Fruit fly (Drosophila melanogaster) whole organism, embryonic: Measurements from ENCODE around the gene CG14431.

Experiments
- Antp ChIP-seq: fragments of 200-800 bp; sonication (Bioruptor generic); optimal IDR thresholded peaks from 3 replicates; lab custom pipeline; 2016; ENCODE audit warnings: missing biosample characterization, missing genetic modification characterization
- CG10274 ChIP-seq: fragments of 200-800 bp; sonication (Bioruptor generic); optimal IDR thresholded peaks from 3 replicates; lab custom pipeline; 2017; ENCODE audit warnings: missing biosample characterization, mild to moderate bottlenecking, missing genetic modification characterization
- CG10462 ChIP-seq: fragments of 200-800 bp; sonication (Bioruptor generic); optimal IDR thresholded peaks from 2 replicates; lab custom pipeline; 2016; ENCODE audit warnings: missing biosample characterization, missing genetic modification characterization
- CG10565 ChIP-seq: fragments of 200-800 bp; sonication (Bioruptor generic); optimal IDR thresholded peaks from 3 replicates; lab custom pipeline; 2016; ENCODE audit warnings: missing biosample characterization, mild to moderate bottlenecking, missing genetic modification characterization
- CG16863 ChIP-seq: fragments of 200-800 bp; sonication (Bioruptor generic); optimal IDR thresholded peaks from 3 replicates; lab custom pipeline; 2016; ENCODE audit warnings: missing biosample characterization, missing genetic modification characterization
- CG17568 ChIP-seq: fragments of 200-800 bp; sonication (Bioruptor generic); optimal IDR thresholded peaks from 2 replicates; lab custom pipeline; 2018; ENCODE audit warnings: missing biosample characterization, mild to moderate bottlenecking, missing genetic modification characterization, moderate library complexity
- CG17612 ChIP-seq: fragments of 200-800 bp; sonication (Bioruptor generic); IDR thresholded peaks from 2 replicates; pipeline ENCODE4 v1.3.6; 2022; ENCODE audit warnings: missing biosample characterization, missing genetic modification characterization
- CG1792 ChIP-seq: fragments of 200-800 bp; sonication (Bioruptor generic); optimal IDR thresholded peaks from 2 replicates; lab custom pipeline; 2016; ENCODE audit warnings: missing biosample characterization, missing genetic modification characterization
- CG1832 ChIP-seq: fragments of 200-800 bp; sonication (Bioruptor generic); optimal IDR thresholded peaks from 2 replicates; lab custom pipeline; 2017; ENCODE audit warnings: missing biosample characterization, mild to moderate bottlenecking, missing genetic modification characterization, inconsistent platforms
- CG18619 ChIP-seq: fragments of 200-800 bp; sonication (Bioruptor generic); optimal IDR thresholded peaks from 3 replicates; lab custom pipeline; 2017; ENCODE audit warnings: missing biosample characterization, mild to moderate bottlenecking, missing genetic modification characterization
- CG2116 ChIP-seq: fragments of 200-800 bp; sonication (Bioruptor generic); optimal IDR thresholded peaks from 3 replicates; lab custom pipeline; 2018; ENCODE audit warnings: missing biosample characterization, mild to moderate bottlenecking, missing genetic modification characterization
- CG31224 ChIP-seq: fragments of 200-800 bp; sonication (Bioruptor generic); IDR thresholded peaks from 2 replicates; pipeline ENCODE4 v1.3.6; 2022; ENCODE audit warnings: missing biosample characterization, missing genetic modification characterization
- CG34224 ChIP-seq: fragments of 200-800 bp; sonication (Bioruptor generic); IDR thresholded peaks from 3 replicates; pipeline ENCODE4 v1.3.6; 2022; ENCODE audit warnings: missing biosample characterization, missing genetic modification characterization; ENCODE audit not compliant: partially characterized antibody
- CG34422 ChIP-seq: fragments of 200-800 bp; sonication (Bioruptor generic); IDR thresholded peaks from 3 replicates; pipeline ENCODE4 v1.3.6; 2022; ENCODE audit warnings: missing biosample characterization, missing genetic modification characterization
- CG3726 ChIP-seq: fragments of 200-800 bp; sonication (Bioruptor generic); IDR thresholded peaks from 3 replicates; pipeline ENCODE4, ENCODE4 v1.3.6; 2022; ENCODE audit warnings: missing biosample characterization, missing genetic modification characterization
- CG4404 ChIP-seq: fragments of 200-800 bp; sonication (Bioruptor generic); IDR thresholded peaks from 2 replicates; pipeline ENCODE4 v1.3.6; 2022; ENCODE audit warnings: missing biosample characterization, missing genetic modification characterization
- CG5180 ChIP-seq: fragments of 200-800 bp; sonication (Bioruptor generic); optimal IDR thresholded peaks from 3 replicates; lab custom pipeline; 2017; ENCODE audit warnings: missing biosample characterization, missing genetic modification characterization, mild to moderate bottlenecking, moderate library complexity, missing genetic modification reagents
- CG7963 ChIP-seq: fragments of 200-800 bp; sonication (Bioruptor generic); IDR thresholded peaks from 3 replicates; pipeline ENCODE4 v1.3.6; 2022; ENCODE audit warnings: missing biosample characterization, missing genetic modification characterization; ENCODE audit not compliant: partially characterized antibody
- CG8359 ChIP-seq: fragments of 200-800 bp; sonication (Bioruptor generic); optimal IDR thresholded peaks from 2 replicates; lab custom pipeline; 2017; ENCODE audit warnings: missing biosample characterization, mild to moderate bottlenecking, missing genetic modification characterization, borderline replicate concordance
- CG8924 ChIP-seq: fragments of 200-800 bp; optimal IDR thresholded peaks from 3 replicates; lab custom pipeline; 2019; ENCODE audit warnings: missing biosample characterization, mild to moderate bottlenecking, missing genetic modification characterization, moderate library complexity
- CG9609 ChIP-seq: fragments of 200-800 bp; sonication (Bioruptor generic); optimal IDR thresholded peaks from 3 replicates; lab custom pipeline; 2016; ENCODE audit warnings: missing biosample characterization, missing genetic modification characterization
- Dll ChIP-seq: fragments of 200-800 bp; sonication (Bioruptor generic); IDR thresholded peaks from 4 replicates; pipeline ENCODE4 v1.3.6; 2022; ENCODE audit warnings: missing biosample characterization, missing genetic modification characterization; ENCODE audit not compliant: partially characterized antibody
- Doc3 ChIP-seq: fragments of 200-800 bp; sonication (Bioruptor generic); IDR thresholded peaks from 3 replicates; pipeline ENCODE4 v1.3.6; 2022; ENCODE audit warnings: missing biosample characterization, missing genetic modification characterization; ENCODE audit not compliant: partially characterized antibody
- Drgx ChIP-seq: fragments of 200-800 bp; sonication (Bioruptor generic); IDR thresholded peaks from 2 replicates; pipeline ENCODE4 v1.3.6; 2022; ENCODE audit warnings: missing biosample characterization, missing genetic modification characterization
- E2f2 ChIP-seq: fragments of 200-800 bp; sonication (Bioruptor generic); IDR thresholded peaks from 2 replicates; pipeline ENCODE4 v1.3.6; 2022; ENCODE audit warnings: missing biosample characterization, missing genetic modification characterization
- HLH4C ChIP-seq: fragments of 200-800 bp; sonication (Bioruptor generic); IDR thresholded peaks from 3 replicates; pipeline ENCODE4 v1.3.6; 2022; ENCODE audit warnings: missing biosample characterization, missing genetic modification characterization; ENCODE audit not compliant: partially characterized antibody
- Hand ChIP-seq: fragments of 200-800 bp; sonication (Bioruptor generic); optimal IDR thresholded peaks from 2 replicates; lab custom pipeline; 2017; ENCODE audit warnings: mild to moderate bottlenecking, missing biosample characterization, missing genetic modification reagents, missing genetic modification characterization
- Hmx ChIP-seq: fragments of 200-800 bp; sonication (Bioruptor generic); optimal IDR thresholded peaks from 2 replicates; lab custom pipeline; 2016; ENCODE audit warnings: missing biosample characterization, missing genetic modification characterization
- Max ChIP-seq: fragments of 200-800 bp; sonication (Bioruptor generic); optimal IDR thresholded peaks from 2 replicates; lab custom pipeline; 2016; ENCODE audit warnings: missing biosample characterization, mild to moderate bottlenecking, missing genetic modification characterization
- Meics ChIP-seq: fragments of 200-800 bp; sonication (Bioruptor generic); optimal IDR thresholded peaks from 2 replicates; lab custom pipeline; 2017; ENCODE audit warnings: missing biosample characterization, mild to moderate bottlenecking, missing genetic modification characterization
- NK7.1 ChIP-seq: fragments of 200-800 bp; sonication (Bioruptor generic); optimal IDR thresholded peaks from 3 replicates; lab custom pipeline; 2016; ENCODE audit warnings: missing biosample characterization, missing genetic modification characterization
- Poxn ChIP-seq: fragments of 200-800 bp; sonication (Bioruptor generic); IDR thresholded peaks from 2 replicates; pipeline ENCODE4 v1.3.6; 2022; ENCODE audit warnings: missing biosample characterization, missing genetic modification characterization
- Ptx1 ChIP-seq: fragments of 200-800 bp; sonication (Bioruptor generic); IDR thresholded peaks from 2 replicates; pipeline ENCODE4 v1.3.6; 2022; ENCODE audit warnings: missing biosample characterization, missing genetic modification characterization
- Ravus ChIP-seq: fragments of 200-800 bp; sonication (Bioruptor generic); IDR thresholded peaks from 2 replicates; pipeline ENCODE4 v1.3.6; 2022; ENCODE audit warnings: missing biosample characterization, missing genetic modification characterization
- Scr ChIP-seq: fragments of 200-800 bp; sonication (Bioruptor generic); IDR thresholded peaks from 2 replicates; pipeline ENCODE4 v1.3.6; 2022; ENCODE audit warnings: missing biosample characterization, missing genetic modification characterization; ENCODE audit not compliant: partially characterized antibody
- Sin3A ChIP-seq: fragments of >200 bp; optimal IDR thresholded peaks from 2 replicates; lab custom pipeline; 2018
- Xrp1 ChIP-seq: fragments of 200-800 bp; sonication (Bioruptor generic); IDR thresholded peaks from 2 replicates; pipeline ENCODE4 v1.3.6; 2022; ENCODE audit warnings: missing biosample characterization, missing genetic modification characterization
- cad ChIP-seq: fragments of >200 bp; optimal IDR thresholded peaks from 2 replicates; lab custom pipeline; 2017; ENCODE audit warnings: missing biosample characterization, missing genetic modification characterization
- cato ChIP-seq: fragments of 200-800 bp; sonication (Bioruptor generic); optimal IDR thresholded peaks from 2 replicates; lab custom pipeline; 2016; ENCODE audit warnings: missing biosample characterization, missing genetic modification characterization, borderline replicate concordance
- dpn ChIP-seq, 2 experiments: fragments of 200-800 bp; sonication (Bioruptor generic); optimal IDR thresholded peaks; 3 replicates each; lab custom pipeline; 2016; ENCODE audit warnings: missing biosample characterization in 2 of 2, missing genetic modification characterization in 2 of 2
- ems ChIP-seq: fragments of 200-800 bp; sonication (Bioruptor generic); optimal IDR thresholded peaks from 3 replicates; lab custom pipeline; 2016; ENCODE audit warnings: missing biosample characterization, missing genetic modification characterization
- fd3F ChIP-seq: fragments of 200-800 bp; sonication (Bioruptor generic); optimal IDR thresholded peaks from 2 replicates; lab custom pipeline; 2018; ENCODE audit warnings: missing biosample characterization, mild to moderate bottlenecking, missing genetic modification characterization, moderate library complexity
- gfzf ChIP-seq: fragments of 200-800 bp; sonication (Bioruptor generic); optimal IDR thresholded peaks from 2 replicates; lab custom pipeline; 2016; ENCODE audit warnings: missing biosample characterization, mild to moderate bottlenecking, missing genetic modification characterization, moderate library complexity
- gro ChIP-seq: fragments of 200-800 bp; sonication (Bioruptor generic); optimal IDR thresholded peaks from 2 replicates; lab custom pipeline; 2016; ENCODE audit warnings: missing biosample characterization, missing genetic modification characterization
- h ChIP-seq: fragments of >200 bp; optimal IDR thresholded peaks from 2 replicates; lab custom pipeline; 2017
- her ChIP-seq: fragments of 200-800 bp; sonication (Bioruptor generic); optimal IDR thresholded peaks from 2 replicates; lab custom pipeline; 2016; ENCODE audit warnings: missing biosample characterization, missing genetic modification characterization
- org-1 ChIP-seq: fragments of 200-800 bp; sonication (Bioruptor generic); optimal IDR thresholded peaks from 2 replicates; lab custom pipeline; 2017; ENCODE audit warnings: missing biosample characterization, missing genetic modification characterization
- sens-2 ChIP-seq: fragments of 200-800 bp; sonication (Bioruptor generic); IDR thresholded peaks from 2 replicates; pipeline ENCODE4 v1.3.6; 2022; ENCODE audit warnings: missing biosample characterization, missing genetic modification characterization
- stc ChIP-seq: fragments of 200-800 bp; sonication (Bioruptor generic); IDR thresholded peaks from 2 replicates; pipeline ENCODE4 v1.3.6; 2022; ENCODE audit warnings: missing biosample characterization, missing genetic modification characterization
- trem ChIP-seq: fragments of 200-800 bp; optimal IDR thresholded peaks from 3 replicates; lab custom pipeline; 2019; ENCODE audit warnings: missing biosample characterization, mild to moderate bottlenecking, missing genetic modification characterization, moderate library complexity

CG14431 gene

DNA sequence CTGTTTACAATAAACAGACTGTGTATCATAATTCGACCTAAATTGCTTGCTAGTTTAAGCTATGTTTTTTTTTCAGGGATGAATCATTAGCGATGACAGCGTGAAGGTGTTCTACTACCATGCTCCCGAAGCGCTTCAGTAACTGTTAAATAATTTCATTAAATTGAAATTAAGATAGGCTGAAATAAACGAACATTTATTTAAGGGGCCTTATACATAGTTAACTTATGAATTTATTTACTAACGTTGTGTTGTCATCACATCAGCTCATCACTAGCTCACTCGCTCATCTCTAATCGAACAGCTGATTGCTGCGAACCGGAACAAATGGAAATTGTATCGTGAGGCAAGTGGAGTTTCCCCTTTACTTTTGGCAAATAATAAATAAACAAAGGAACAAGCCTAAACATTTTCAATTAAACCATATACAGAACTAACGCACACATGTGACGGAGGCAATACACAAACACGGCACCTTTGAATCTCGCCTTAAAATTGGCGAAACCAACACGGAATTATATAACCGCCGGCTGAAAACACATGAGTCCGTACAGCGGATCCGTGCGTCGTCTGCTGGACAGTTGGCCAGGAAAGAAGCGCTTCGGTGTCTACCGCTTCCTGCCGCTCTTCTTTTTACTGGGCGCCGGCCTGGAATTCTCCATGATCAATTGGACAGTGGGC is 103.1 kb downstream of the CG14431 start, which contains the start of the genes cm, sloth1 and sloth2 (continued):
- TF ChIP-seq E2f2 (GFP tag; lab: Robert Waterston, UW): peak; percentile 60
- TF ChIP-seq Xrp1 (GFP tag; lab: Robert Waterston, UW): peak; percentile 91
- peak; percentile 84 for TF ChIP-seq Antp (GFP tag; lab: Kevin White, UChicago)
- peak; percentile 70 for TF ChIP-seq Meics (GFP tag; lab: Kevin White, UChicago)
- TF ChIP-seq Hmx (GFP tag; lab: Kevin White, UChicago): peak; percentile 60
- peak; percentile 63; the same call in 1 of the 2 replicates for TF ChIP-seq CG17612 (GFP tag; lab: Robert Waterston, UW)
- TF ChIP-seq CG18619 (GFP tag; lab: Kevin White, UChicago): peak; percentile 73
- no peak for TF ChIP-seq Ravus (GFP tag; lab: Robert Waterston, UW)
- no peak for TF ChIP-seq CG8359 (GFP tag; lab: Kevin White, UChicago)
- TF ChIP-seq CG31224 (GFP tag; lab: Robert Waterston, UW): peak; percentile 72
- TF ChIP-seq CG10462 (GFP tag; lab: Kevin White, UChicago): peak; percentile 76
- peak; percentile 74 for TF ChIP-seq cato (GFP tag; lab: Kevin White, UChicago)
- peak; percentile 81 for TF ChIP-seq stc (GFP tag; lab: Robert Waterston, UW)
- peak; percentile 86 for TF ChIP-seq CG16863 (GFP tag; lab: Kevin White, UChicago)
- peak; percentile 62 for TF ChIP-seq CG7963 (GFP tag; lab: Robert Waterston, UW)
- peak; percentile 76 for TF ChIP-seq Max (GFP tag; lab: Kevin White, UChicago)
- peak; percentile 91 for TF ChIP-seq CG9609 (GFP tag; lab: Kevin White, UChicago)
- TF ChIP-seq Scr: peak; percentile 93
- TF ChIP-seq CG34224 (GFP tag; lab: Robert Waterston, UW): peak; percentile 89
- peak; percentile 63 for TF ChIP-seq her
- peak; percentile 80 for TF ChIP-seq ems (GFP tag; lab: Kevin White, UChicago)
- TF ChIP-seq Dll (GFP tag; lab: Robert Waterston, UW): peak; percentile 95
- TF ChIP-seq gfzf (GFP tag; lab: Kevin White, UChicago): peak; percentile 34
- TF ChIP-seq CG1792 (GFP tag; lab: Kevin White, UChicago): peak; percentile 60
- peak; percentile 69 for TF ChIP-seq NK7.1 (GFP tag; lab: Kevin White, UChicago)
- no peak for TF ChIP-seq h (lab: Kevin White, UChicago)
- TF ChIP-seq org-1 (GFP tag; lab: Kevin White, UChicago): peak; percentile 64
- TF ChIP-seq Ptx1 (GFP tag; lab: Robert Waterston, UW): peak; percentile 90
- TF ChIP-seq CG1832 (GFP tag; lab: Kevin White, UChicago): no peak
- TF ChIP-seq Sin3A: peak; percentile 62
- peak; percentile 65; the same call in 2 of the 3 replicates for TF ChIP-seq CG3726
- TF ChIP-seq gro (GFP tag; lab: Kevin White, UChicago): peak; percentile 91
- TF ChIP-seq CG2116: peak; percentile 92
- TF ChIP-seq trem (tag; lab: Kevin White, UChicago): peak; percentile 86
- no peak for TF ChIP-seq CG10565
- TF ChIP-seq Drgx (GFP tag; lab: Robert Waterston, UW): peak; percentile 79
- peak; percentile 80 for TF ChIP-seq fd3F
- peak; percentile 47 for TF ChIP-seq CG5180
- peak; percentile 91 for TF ChIP-seq Doc3 (GFP tag; lab: Robert Waterston, UW)
- TF ChIP-seq Poxn (GFP tag; lab: Robert Waterston, UW): no peak; the same call in 1 of the 2 replicates
- peak; percentile 86 to 89 for TF ChIP-seq dpn (GFP tag; optimal IDR thresholded peaks at IDR 0.05; lab: Kevin White, UChicago)
- TF ChIP-seq CG10274 (GFP tag; lab: Kevin White, UChicago): peak; percentile 30
- TF ChIP-seq CG4404 (GFP tag; lab: Robert Waterston, UW): peak; percentile 81
- peak; percentile 45 for TF ChIP-seq Hand (GFP tag; lab: Kevin White, UChicago)
- peak; percentile 67 for TF ChIP-seq sens-2
- TF ChIP-seq CG17568 (GFP tag; lab: Kevin White, UChicago): peak; percentile 76
- TF ChIP-seq cad (GFP tag; lab: Kevin White, UChicago): no peak
- peak; percentile 69 for TF ChIP-seq HLH4C
- TF ChIP-seq CG34422: peak; percentile 91
- peak; percentile 86 for TF ChIP-seq CG8924 (tag; lab: Kevin White, UChicago)
